Fruit fly (Drosophila melanogaster): ENCODE data around the gene Cap-H2.

DNA sequence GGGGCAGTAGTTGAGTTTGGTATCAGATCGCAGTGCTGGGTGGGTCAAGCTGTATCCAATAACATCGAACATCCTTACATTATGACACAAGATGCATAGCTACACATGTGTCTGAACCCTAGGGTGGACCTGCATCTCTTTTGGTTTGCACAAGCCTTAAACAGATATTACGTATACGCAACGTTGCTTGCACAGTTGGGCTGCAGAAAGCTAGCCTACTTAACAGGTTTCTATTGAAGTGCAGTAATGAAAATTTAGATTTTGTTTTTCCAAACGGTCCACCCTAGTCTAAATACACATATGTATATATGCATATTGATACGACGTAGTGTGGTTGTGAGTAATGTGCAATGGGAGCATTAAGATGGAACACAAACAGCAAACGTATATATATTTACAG, 14.1 kb downstream of the Cap-H2 start:
- TF ChIP-seq tj (GFP tag; optimal IDR thresholded peaks at IDR 0.05) (no peak), CG7101 (tag; optimal IDR thresholded peaks at IDR 0.05) (no peak), pad (GFP tag; optimal IDR thresholded peaks at IDR 0.05) (no peak), Hr96 (GFP tag; optimal IDR thresholded peaks at IDR 0.05) (no peak), CG14711 (tag; optimal IDR thresholded peaks at IDR 0.05) (no peak), Crg-1 (GFP tag; optimal IDR thresholded peaks at IDR 0.05) (no peak), toe (GFP tag; optimal IDR thresholded peaks at IDR 0.05) (no peak), Clk (GFP tag; optimal IDR thresholded peaks at IDR 0.05) (no peak), kay (GFP tag; ENCODE audit: borderline replicate concordance) (no peak), Mnt (GFP tag; optimal IDR thresholded peaks at IDR 0.05) (no peak), CG7045 (GFP tag; optimal IDR thresholded peaks at IDR 0.05) (no peak), ovo (GFP tag; optimal IDR thresholded peaks at IDR 0.05) (no peak), cnc (optimal IDR thresholded peaks at IDR 0.05) (no peak)
